Worm (Caenorhabditis elegans): ENCODE data around the gene mec-12.

DNA sequence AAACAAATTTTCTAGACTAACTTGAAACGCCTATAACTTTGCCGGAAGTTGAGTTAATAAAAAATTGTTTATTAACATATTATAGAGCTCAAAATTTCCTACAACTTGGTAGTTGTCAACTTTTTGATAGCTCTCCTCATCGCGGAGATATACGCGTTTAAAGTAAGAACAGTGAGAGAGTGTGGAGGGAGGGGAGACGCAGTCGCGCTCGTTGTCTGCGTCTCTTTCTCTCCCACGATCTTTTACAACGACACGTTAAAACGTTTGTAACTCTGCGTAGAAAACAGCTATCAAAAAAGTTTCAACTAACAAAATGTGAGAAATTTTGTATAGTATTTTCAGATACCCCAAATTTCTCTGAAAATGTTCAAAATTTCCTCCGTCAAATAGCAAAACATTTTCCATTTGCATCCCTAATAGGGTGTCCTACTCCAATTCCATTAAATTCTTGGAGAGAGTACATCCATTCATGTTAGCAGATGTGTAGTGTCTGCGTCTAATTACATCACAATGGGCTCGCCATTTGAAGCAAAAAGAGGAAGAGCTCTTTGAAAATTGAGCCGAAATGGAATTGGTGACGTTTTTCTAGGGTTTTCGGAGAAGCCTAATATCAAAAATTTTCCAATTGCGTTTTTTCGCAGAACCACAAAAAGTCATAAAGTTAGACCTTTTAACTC is 2.6 kb downstream of the mec-12 start:
- TF ChIP-seq ets-7 (tag; optimal IDR thresholded peaks at IDR 0.05) (no peak), aly-1 (tag; optimal IDR thresholded peaks at IDR 0.05) (no peak), tra-4 (tag; optimal IDR thresholded peaks at IDR 0.05) (no peak), ama-1 (optimal IDR thresholded peaks at IDR 0.05) (no peak), ceh-13 (GFP tag; optimal IDR thresholded peaks at IDR 0.05) (no peak), scrt-1 (GFP tag; IDR thresholded peaks at IDR 0.05) (no peak), sea-1 (GFP tag; conservative IDR thresholded peaks at IDR 0.05) (no peak), hmbx-1 (tag; optimal IDR thresholded peaks at IDR 0.05) (no peak), tbx-37 (GFP tag; conservative IDR thresholded peaks at IDR 0.05) (no peak), pes-1 (GFP tag; IDR thresholded peaks at IDR 0.05) (no peak), hnd-1 (tag; optimal IDR thresholded peaks at IDR 0.05) (no peak), tbx-11 (GFP tag; IDR thresholded peaks at IDR 0.05) (no peak)
